Worm (Caenorhabditis elegans): ENCODE measurements around the gene lsm-7.

The lsm-7 gene

DNA sequence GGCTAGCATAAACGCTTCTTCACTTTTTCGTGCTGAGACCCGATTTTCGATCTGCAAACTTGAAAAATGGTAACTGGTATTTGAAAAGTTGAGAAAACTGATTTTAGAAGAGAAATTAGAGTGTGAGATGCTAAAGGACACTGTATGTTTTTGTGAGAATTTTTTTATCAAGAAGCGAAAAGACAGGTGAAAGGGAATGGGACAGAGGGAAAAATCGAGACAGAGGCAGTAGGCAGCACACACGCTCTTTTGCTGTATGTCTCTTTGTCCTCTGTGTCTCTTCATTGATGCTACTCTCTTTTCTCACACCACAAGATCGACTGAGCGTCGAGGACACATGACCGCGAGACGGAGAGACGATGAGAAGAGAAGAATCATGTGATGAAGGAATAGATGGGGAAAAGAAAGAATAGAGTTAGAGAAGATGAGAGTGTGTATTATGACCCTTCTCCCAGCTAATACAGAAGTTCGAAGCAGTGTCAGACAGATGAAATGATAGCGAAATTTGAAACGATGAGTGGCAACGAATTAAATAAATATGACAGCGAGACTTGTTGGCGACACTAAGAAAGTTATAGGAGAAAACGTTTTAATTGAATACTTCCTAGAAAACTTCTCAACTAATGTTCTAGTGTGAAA lies 2.7 kb downstream of the lsm-7 start, which contains the start of gene lgg-2:
TSS of gene lgg-2 (minus strand) at position 51 of the 639 bp plus-strand sequence.
- TF ChIP-seq let-526 (GFP tag; IDR thresholded peaks at IDR 0.05) = peak; percentile 28; the same call in 1 of the 2 replicates
- peak; percentile 69 for TF ChIP-seq ZK185.1 (tag; optimal IDR thresholded peaks at IDR 0.05; ENCODE audit: poor library complexity, severe bottlenecking)
- peak; percentile 50 for TF ChIP-seq ceh-100 (GFP tag; IDR thresholded peaks at IDR 0.05)
- TF ChIP-seq lin-35 (GFP tag; optimal IDR thresholded peaks at IDR 0.05) = peak in 2 of 3 experiments; percentile 31 to 92
- TF ChIP-seq nfya-2 (GFP tag; IDR thresholded peaks at IDR 0.05) = no peak
- no peak for TF ChIP-seq sptf-2 (GFP tag; optimal IDR thresholded peaks at IDR 0.05)
- no peak for TF ChIP-seq snpc-1.3 (tag; optimal IDR thresholded peaks at IDR 0.05; ENCODE audit: insufficient read depth)
- TF ChIP-seq lsy-27 (tag; optimal IDR thresholded peaks at IDR 0.05; ENCODE audit: borderline replicate concordance, insufficient read depth) = no peak
- TF ChIP-seq nhr-27 (tag; optimal IDR thresholded peaks at IDR 0.05) = no peak
- no peak for TF ChIP-seq hlh-26 (GFP tag; conservative IDR thresholded peaks at IDR 0.05)
- no peak for TF ChIP-seq snpc-1.1 (tag; optimal IDR thresholded peaks at IDR 0.05; ENCODE audit: insufficient read depth)
- 0 out of 2 replicates have a peak, but pooled peaks have one; percentile 30 for TF ChIP-seq hmg-20 (GFP tag; IDR thresholded peaks at IDR 0.05)
- peak; percentile 76 for TF ChIP-seq Y95B8A.8 (GFP tag; IDR thresholded peaks at IDR 0.05)
- TF ChIP-seq dpff-1 (tag; optimal IDR thresholded peaks at IDR 0.05) = no peak
- TF ChIP-seq Y56A3A.18 (GFP tag; IDR thresholded peaks at IDR 0.05) = peak; percentile 42; the same call in 1 of the 2 replicates
- TF ChIP-seq ztf-3 (GFP tag; optimal IDR thresholded peaks at IDR 0.05) = peak; percentile 40
- peak; percentile 92 for TF ChIP-seq nfyb-1 (GFP tag; IDR thresholded peaks at IDR 0.05)
- TF ChIP-seq ztf-25 (GFP tag; IDR thresholded peaks at IDR 0.05) = no peak
- peak; percentile 60 for TF ChIP-seq tbp1 (GFP tag; optimal IDR thresholded peaks at IDR 0.05)
- TF ChIP-seq rec-8 (tag; optimal IDR thresholded peaks at IDR 0.05) = no peak
- peak; percentile 11; the same call in 1 of the 2 replicates for TF ChIP-seq egrh-3 (GFP tag; IDR thresholded peaks at IDR 0.05)
- no peak for TF ChIP-seq bed-1 (GFP tag; IDR thresholded peaks at IDR 0.05)
- TF ChIP-seq C17E4.6 (GFP tag; IDR thresholded peaks at IDR 0.05) = 0 out of 2 replicates have a peak, but pooled peaks have one; percentile 8
- TF ChIP-seq snpc-3.4 (tag; optimal IDR thresholded peaks at IDR 0.05) = no peak
- no peak for TF ChIP-seq zim-3 (tag; optimal IDR thresholded peaks at IDR 0.05)
- TF ChIP-seq madf-6 (GFP tag; IDR thresholded peaks at IDR 0.05) = 0 out of 2 replicates have a peak, but pooled peaks have one; percentile 9
- TF ChIP-seq ekl-4 (GFP tag; IDR thresholded peaks at IDR 0.05) = peak; percentile 90
- TF ChIP-seq sdz-38 (tag; optimal IDR thresholded peaks at IDR 0.05) = no peak
- 0 out of 2 replicates have a peak, but pooled peaks have one; percentile 7 for TF ChIP-seq lir-1 (GFP tag; conservative IDR thresholded peaks at IDR 0.05)
- TF ChIP-seq mcd-1 (GFP tag; IDR thresholded peaks at IDR 0.05) = peak; percentile 80
- no peak for TF ChIP-seq akir-1 (GFP tag; optimal IDR thresholded peaks at IDR 0.05)
- peak; percentile 69 to 87 for TF ChIP-seq let-607 (tag; optimal IDR thresholded peaks at IDR 0.05)
- no peak for TF ChIP-seq fkh-3 (tag; optimal IDR thresholded peaks at IDR 0.05)
- TF ChIP-seq repo-1 (tag; optimal IDR thresholded peaks at IDR 0.05) = peak; percentile 47
- 0 out of 2 replicates have a peak, but pooled peaks have one; percentile 28 for TF ChIP-seq F37B4.10 (GFP tag; IDR thresholded peaks at IDR 0.05)
- TF ChIP-seq madf-8 (GFP tag; conservative IDR thresholded peaks at IDR 0.05) = no peak
- peak; percentile 81 for TF ChIP-seq lin-54 (GFP tag; optimal IDR thresholded peaks at IDR 0.05)
- peak; percentile 70 for TF ChIP-seq rcor-1 (GFP tag; IDR thresholded peaks at IDR 0.05)
- peak; percentile 77; the same call in 1 of the 2 replicates for TF ChIP-seq pbrm-1 (GFP tag; IDR thresholded peaks at IDR 0.05)
- no peak for TF ChIP-seq F10E7.11 (tag; optimal IDR thresholded peaks at IDR 0.05)
- no peak for TF ChIP-seq mel-28 (tag; optimal IDR thresholded peaks at IDR 0.05; ENCODE audit: borderline replicate concordance)
- no peak for TF ChIP-seq Y79H2A.3 (GFP tag; conservative IDR thresholded peaks at IDR 0.05)
- peak; percentile 9 for TF ChIP-seq B0261.1 (tag; optimal IDR thresholded peaks at IDR 0.05)
- TF ChIP-seq nfya-1 (tag; optimal IDR thresholded peaks at IDR 0.05; ENCODE audit: borderline replicate concordance, insufficient read depth) = no peak
- peak; percentile 95 for TF ChIP-seq chd-7 (tag; optimal IDR thresholded peaks at IDR 0.05)

All from whole organism, young adult.